Fruit fly (Drosophila melanogaster): ENCODE data around the gene CG4822.
A peak's percentile ranks its signal among the peaks of the same experiment; 100 is the strongest.

The CG4822 gene

dm6 chr2L:166115-167069, 44.8 kb upstream of the CG4822 start:
- no peak for TF ChIP-seq mam (GFP tag; optimal IDR thresholded peaks at IDR 0.05)
- TF ChIP-seq tio (GFP tag; optimal IDR thresholded peaks at IDR 0.05), result peak; percentile 8
- TF ChIP-seq dmrt99B (tag; optimal IDR thresholded peaks at IDR 0.05), result peak; percentile 70
- no peak for TF ChIP-seq CG9797 (GFP tag; optimal IDR thresholded peaks at IDR 0.05)
- TF ChIP-seq CG16815 (GFP tag; optimal IDR thresholded peaks at IDR 0.05), result no peak
- no peak for TF ChIP-seq CG9215 (GFP tag; IDR thresholded peaks at IDR 0.05)
- no peak for TF ChIP-seq NFAT (GFP tag; IDR thresholded peaks at IDR 0.05)
- TF ChIP-seq al (GFP tag; IDR thresholded peaks at IDR 0.05), result no peak
- no peak for TF ChIP-seq sna (GFP tag; IDR thresholded peaks at IDR 0.05; ENCODE audit: partially characterized antibody)
- peak; percentile 35 for TF ChIP-seq kay (GFP tag; optimal IDR thresholded peaks at IDR 0.05)
- no peak for TF ChIP-seq CG4820 (GFP tag; optimal IDR thresholded peaks at IDR 0.05)
- TF ChIP-seq onecut (GFP tag; IDR thresholded peaks at IDR 0.05), result peak; percentile 88
- no peak for TF ChIP-seq Sin3A (optimal IDR thresholded peaks at IDR 0.05)
- TF ChIP-seq corto (GFP tag; optimal IDR thresholded peaks at IDR 0.05), result peak; percentile 97
- TF ChIP-seq slbo (GFP tag; IDR thresholded peaks at IDR 0.05), result no peak
- peak; percentile 68 for TF ChIP-seq her (GFP tag; optimal IDR thresholded peaks at IDR 0.05)
- TF ChIP-seq CG11504 (tag; optimal IDR thresholded peaks at IDR 0.05), result peak; percentile 66
- TF ChIP-seq hkb (optimal IDR thresholded peaks at IDR 0.05), result no peak
- no peak for TF ChIP-seq hkb (GFP tag; IDR thresholded peaks at IDR 0.05)
- TF ChIP-seq C15 (GFP tag; IDR thresholded peaks at IDR 0.05), result no peak
- TF ChIP-seq CG8281 (tag; optimal IDR thresholded peaks at IDR 0.05), result peak; percentile 51
- no peak for TF ChIP-seq klu (GFP tag; IDR thresholded peaks at IDR 0.05)
- TF ChIP-seq tgo (GFP tag; IDR thresholded peaks at IDR 0.05), result no peak
- TF ChIP-seq CG15601 (tag; optimal IDR thresholded peaks at IDR 0.05), result peak; percentile 75
- TF ChIP-seq dm (GFP tag; optimal IDR thresholded peaks at IDR 0.05), result peak; percentile 30
- peak; percentile 80 for TF ChIP-seq CG7556 (GFP tag; optimal IDR thresholded peaks at IDR 0.05)
- no peak for TF ChIP-seq CG2199 (GFP tag; IDR thresholded peaks at IDR 0.05)
- no peak for TF ChIP-seq ase (GFP tag; IDR thresholded peaks at IDR 0.05)
- peak; percentile 67 for TF ChIP-seq CG15269 (tag; optimal IDR thresholded peaks at IDR 0.05)
- TF ChIP-seq lbe (GFP tag; optimal IDR thresholded peaks at IDR 0.05), result peak; percentile 96
- peak; percentile 38 for TF ChIP-seq maf-S (GFP tag; optimal IDR thresholded peaks at IDR 0.05)
- no peak for TF ChIP-seq ham (GFP tag; IDR thresholded peaks at IDR 0.05)
- TF ChIP-seq CrebB (tag; optimal IDR thresholded peaks at IDR 0.05), result peak; percentile 88
- peak; percentile 57 for TF ChIP-seq CoRest (tag; optimal IDR thresholded peaks at IDR 0.05)
- TF ChIP-seq Neu2 (GFP tag; optimal IDR thresholded peaks at IDR 0.05; ENCODE audit: borderline replicate concordance), result no peak
- TF ChIP-seq pita (GFP tag; optimal IDR thresholded peaks at IDR 0.05), result no peak
- no peak for TF ChIP-seq CkIIα-i1 (GFP tag; IDR thresholded peaks at IDR 0.05)
- no peak for TF ChIP-seq ind (GFP tag; optimal IDR thresholded peaks at IDR 0.05)
- peak; percentile 90 for TF ChIP-seq CG6683 (GFP tag; optimal IDR thresholded peaks at IDR 0.05)
- TF ChIP-seq CG13894 (tag; optimal IDR thresholded peaks at IDR 0.05), result peak; percentile 90
- TF ChIP-seq lab (GFP tag; optimal IDR thresholded peaks at IDR 0.05), result peak; percentile 95
- TF ChIP-seq Meics (GFP tag; optimal IDR thresholded peaks at IDR 0.05), result peak; percentile 80
- TF ChIP-seq CG32767 (GFP tag; IDR thresholded peaks at IDR 0.05), result no peak
- TF ChIP-seq CG7963 (GFP tag; IDR thresholded peaks at IDR 0.05; ENCODE audit: partially characterized antibody), result no peak
- TF ChIP-seq phol (tag; optimal IDR thresholded peaks at IDR 0.05), result no peak
- peak; percentile 47 for TF ChIP-seq ab (GFP tag; optimal IDR thresholded peaks at IDR 0.05)
- peak; percentile 62 for TF ChIP-seq CG3838 (GFP tag; optimal IDR thresholded peaks at IDR 0.05)
- peak; percentile 62 for TF ChIP-seq CG13424 (tag; optimal IDR thresholded peaks at IDR 0.05)
- TF ChIP-seq Atf6 (GFP tag; IDR thresholded peaks at IDR 0.05), result no peak
- peak; percentile 41 for TF ChIP-seq disco-r (GFP tag; optimal IDR thresholded peaks at IDR 0.05)

Data from whole organism, embryonic.